Worm (Caenorhabditis elegans): ENCODE results near the gene VW02B12L.2.

VW02B12L.2 gene

ce11 chrII:11396217-11396616 is 43.9 kb downstream of the VW02B12L.2 start:
- TF ChIP-seq T22C8.4 (GFP tag; IDR thresholded peaks at IDR 0.05) (no peak), flt-1 (GFP tag; IDR thresholded peaks at IDR 0.05) (peak; percentile 22; the same call in 1 of the 2 replicates), med-1 (GFP tag; optimal IDR thresholded peaks at IDR 0.05; ENCODE audit: insufficient read depth) (no peak), ref-1 (GFP tag; conservative IDR thresholded peaks at IDR 0.05) (no peak), tab-1 (GFP tag; IDR thresholded peaks at IDR 0.05) (0 out of 2 replicates have a peak, but pooled peaks have one; percentile 23), cog-1 (tag; optimal IDR thresholded peaks at IDR 0.05) (no peak)

ce11 chrII:11393787-11394186 is 46.3 kb downstream of the VW02B12L.2 start:
- TF ChIP-seq ztf-29 (GFP tag; IDR thresholded peaks at IDR 0.05), result no peak
- TF ChIP-seq ref-1 (GFP tag; conservative IDR thresholded peaks at IDR 0.05), result no peak

ce11 chrII:11392390-11392789 is 47.7 kb downstream of the VW02B12L.2 start:
- TF ChIP-seq klf-2 (GFP tag; conservative IDR thresholded peaks at IDR 0.05), result no peak
- no peak for TF ChIP-seq ztf-23 (GFP tag; IDR thresholded peaks at IDR 0.05)
- TF ChIP-seq cog-1 (tag; optimal IDR thresholded peaks at IDR 0.05), result no peak
- no peak for TF ChIP-seq tab-1 (GFP tag; IDR thresholded peaks at IDR 0.05)
- no peak for TF ChIP-seq ztf-29 (GFP tag; IDR thresholded peaks at IDR 0.05)
- TF ChIP-seq T22C8.4 (GFP tag; IDR thresholded peaks at IDR 0.05), result no peak
- TF ChIP-seq ref-1 (GFP tag; conservative IDR thresholded peaks at IDR 0.05), result no peak
- no peak for TF ChIP-seq flt-1 (GFP tag; IDR thresholded peaks at IDR 0.05)
- TF ChIP-seq med-1 (GFP tag; optimal IDR thresholded peaks at IDR 0.05; ENCODE audit: insufficient read depth), result no peak

- TF ChIP-seq cog-1 (tag; optimal IDR thresholded peaks at IDR 0.05), result no peak
- TF ChIP-seq med-1 (GFP tag; optimal IDR thresholded peaks at IDR 0.05; ENCODE audit: insufficient read depth), result no peak
- no peak for TF ChIP-seq tab-1 (GFP tag; IDR thresholded peaks at IDR 0.05)
Measured at ce11 chrII:11390865-11391264, 49.3 kb downstream of the VW02B12L.2 start, which contains the start of gene shn-1. shn-1 (minus strand) TSS chrII:11390965.
